Fruit fly (Drosophila melanogaster) whole organism, prepupa: ENCODE data around the gene UbcE2H.

Experiments
- CG16779 ChIP-seq: fragments of 200-800 bp; sonication (Bioruptor generic); optimal IDR thresholded peaks from 3 replicates; lab custom pipeline; 2017; ENCODE audit warnings: missing biosample characterization, mild to moderate bottlenecking, missing genetic modification characterization
- CG6854 ChIP-seq: fragments of 200-800 bp; sonication (Bioruptor generic); optimal IDR thresholded peaks from 2 replicates; lab custom pipeline; 2017; ENCODE audit warnings: missing biosample characterization, mild to moderate bottlenecking, missing genetic modification characterization
- CG8319 ChIP-seq: fragments of 200-800 bp; sonication (Bioruptor generic); optimal IDR thresholded peaks from 3 replicates; lab custom pipeline; 2016; ENCODE audit warnings: missing biosample characterization, missing genetic modification characterization
- vri ChIP-seq: fragments of 200-800 bp; sonication (Bioruptor generic); optimal IDR thresholded peaks from 3 replicates; lab custom pipeline; 2016; ENCODE audit warnings: missing biosample characterization, mild to moderate bottlenecking, missing genetic modification characterization

DNA sequence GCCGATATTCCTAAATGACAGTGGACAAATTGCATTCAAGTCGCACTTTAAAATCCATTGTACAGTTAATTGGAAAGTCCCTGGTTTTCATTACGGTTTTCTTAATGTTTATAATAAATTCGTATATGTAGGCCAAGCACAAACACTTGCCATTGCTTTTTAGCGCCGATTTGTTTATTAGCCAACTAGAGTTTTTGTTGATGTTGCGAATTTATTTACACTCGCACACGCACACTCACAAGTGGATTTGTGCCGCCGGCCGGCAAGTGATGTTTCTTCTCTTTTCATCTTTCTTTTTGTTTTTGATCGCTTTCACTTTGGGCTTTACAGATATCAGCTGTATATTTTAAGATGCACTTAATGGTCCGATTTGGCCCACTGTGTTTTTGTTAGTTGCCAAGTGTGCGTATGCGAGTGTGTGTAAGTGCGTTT is 36.5 kb downstream of the UbcE2H start:
- TF ChIP-seq CG8319 (GFP tag; lab: Kevin White, UChicago) (peak; percentile 52), vri (no peak), CG16779 (peak; percentile 41), CG6854 (GFP tag; lab: Kevin White, UChicago) (no peak)
